Worm (Caenorhabditis elegans): ENCODE measurements around the gene Y67D2.2.

Y67D2.2 gene

DNA sequence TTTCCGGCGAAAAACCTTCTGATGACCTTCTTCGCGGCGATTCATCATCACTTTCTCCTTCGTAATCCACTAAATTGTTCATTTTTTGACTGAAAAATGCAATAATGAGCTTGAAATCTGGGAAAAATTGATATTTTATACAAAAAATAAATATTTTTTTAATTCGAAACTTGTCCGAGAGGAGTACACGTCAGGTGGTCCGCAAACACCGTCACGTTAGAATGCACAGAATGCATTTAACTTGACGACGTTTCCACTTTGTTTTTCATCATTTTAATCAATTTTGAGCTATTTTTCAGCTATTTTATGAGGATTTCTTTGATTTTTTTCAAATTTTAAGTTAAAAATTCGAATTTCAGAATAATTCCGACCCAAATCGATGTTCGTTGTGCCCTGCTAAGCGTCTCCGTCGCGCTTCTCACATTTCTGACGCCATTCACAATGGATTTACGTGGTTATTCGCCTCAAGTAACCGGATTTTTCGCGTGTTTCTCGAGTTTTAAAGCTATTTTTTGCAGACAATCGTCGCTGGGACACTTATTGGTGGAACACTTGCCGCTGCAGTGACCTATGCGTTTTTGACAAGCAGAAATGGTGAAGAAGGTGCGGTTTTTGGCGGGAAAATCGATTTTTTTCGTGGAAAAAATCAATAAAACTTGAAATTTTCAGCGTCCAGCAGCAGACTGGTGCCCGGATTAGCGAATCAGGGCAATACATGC lies at the start of gene Y67D2.2, which contains the start of gene eelo-1:
Gene Y67D2.2 (plus strand): TSS at position 360 of the 719 bp plus-strand sequence.
Gene eelo-1 (minus strand): TSS at position 89 of the 719 bp plus-strand sequence.
- no peak for TF ChIP-seq unc-62 (GFP tag; optimal IDR thresholded peaks at IDR 0.05)

DNA sequence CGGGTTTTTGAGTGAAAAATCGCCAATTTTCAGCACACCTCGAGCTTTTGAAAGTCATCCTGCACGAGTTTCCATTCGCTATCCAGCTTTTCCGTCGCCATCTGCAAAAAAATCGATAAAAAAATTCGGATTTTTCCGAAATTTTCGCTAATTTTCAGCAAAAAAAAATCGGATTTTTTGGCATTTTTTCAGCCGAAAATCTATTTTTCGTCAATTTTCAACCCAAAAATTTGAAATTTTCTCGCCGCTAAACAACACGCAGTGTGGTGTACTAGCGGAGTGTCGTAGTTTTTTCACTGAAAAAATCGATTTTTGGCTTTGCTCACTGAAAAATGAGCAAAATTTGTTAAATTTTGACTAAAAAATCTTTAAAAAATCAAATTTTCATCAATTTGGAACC lies 40.7 kb upstream of the Y67D2.2 start, which contains the start of gene tmem-120:
Gene tmem-120 (minus strand): TSS at position 101 of the 400 bp plus-strand sequence.
- no peak for TF ChIP-seq unc-62 (GFP tag; optimal IDR thresholded peaks at IDR 0.05)

DNA sequence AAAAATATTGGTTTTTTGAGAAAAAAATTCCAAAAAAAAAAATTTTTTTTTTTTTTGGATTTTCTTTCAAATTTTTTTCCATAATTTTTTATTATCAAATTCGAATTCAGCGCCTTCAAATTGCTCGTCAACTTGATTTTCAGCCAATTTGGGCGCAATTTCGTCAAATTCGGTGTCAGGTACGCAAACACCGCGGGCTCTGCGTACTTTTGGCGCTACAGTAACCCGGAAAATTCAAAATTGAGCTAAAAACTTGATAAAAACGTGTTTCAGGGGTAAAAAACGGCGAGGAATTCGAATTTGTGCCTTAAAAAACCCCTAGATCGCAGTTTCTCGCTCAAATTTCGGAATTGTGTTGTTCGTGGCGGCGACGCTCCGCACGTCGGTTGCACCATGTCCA lies 38.7 kb upstream of the Y67D2.2 start:
- TF ChIP-seq unc-62 (GFP tag; optimal IDR thresholded peaks at IDR 0.05): no peak

- no peak for TF ChIP-seq unc-62 (GFP tag; optimal IDR thresholded peaks at IDR 0.05)
Measured at ce11 chrIII:1528423-1528822, 30.2 kb upstream of the Y67D2.2 start.

DNA sequence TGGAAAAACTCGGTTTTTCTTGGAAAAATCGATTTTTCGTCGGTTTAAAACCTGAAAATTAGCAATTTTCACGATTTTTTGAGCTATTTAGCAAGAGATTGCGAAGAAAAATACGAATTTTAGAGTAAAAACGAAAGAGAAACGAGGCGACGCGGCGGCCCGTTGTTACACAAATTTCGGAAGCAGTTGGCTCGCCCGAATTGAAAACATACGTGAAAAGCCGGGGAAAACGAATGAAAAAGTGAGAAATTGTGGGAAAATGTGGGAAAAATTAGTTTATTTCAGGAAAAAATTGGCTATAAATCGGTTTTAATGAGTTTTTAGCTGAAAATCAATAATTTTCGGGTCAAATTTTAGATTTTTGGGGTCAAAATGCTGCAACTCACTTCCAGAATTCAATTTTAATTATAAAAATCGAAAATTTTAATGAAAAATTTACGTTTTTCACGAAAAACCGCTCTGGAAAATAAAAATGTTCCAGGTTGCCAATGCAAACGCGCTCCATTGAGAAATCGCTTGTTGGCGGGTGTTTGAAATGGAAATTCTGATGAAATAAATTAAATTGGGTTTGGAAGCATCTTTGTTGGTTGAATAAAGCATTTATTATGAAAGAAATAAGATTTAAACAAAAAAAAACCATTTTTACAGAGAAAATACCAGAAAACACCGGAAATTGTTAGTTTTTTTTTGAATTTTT lies 25.7 kb upstream of the Y67D2.2 start, which contains the start of gene snf-6:
Gene snf-6 (minus strand): TSS at position 51 of the 697 bp plus-strand sequence.
- TF ChIP-seq unc-62 (GFP tag; optimal IDR thresholded peaks at IDR 0.05): no peak

DNA sequence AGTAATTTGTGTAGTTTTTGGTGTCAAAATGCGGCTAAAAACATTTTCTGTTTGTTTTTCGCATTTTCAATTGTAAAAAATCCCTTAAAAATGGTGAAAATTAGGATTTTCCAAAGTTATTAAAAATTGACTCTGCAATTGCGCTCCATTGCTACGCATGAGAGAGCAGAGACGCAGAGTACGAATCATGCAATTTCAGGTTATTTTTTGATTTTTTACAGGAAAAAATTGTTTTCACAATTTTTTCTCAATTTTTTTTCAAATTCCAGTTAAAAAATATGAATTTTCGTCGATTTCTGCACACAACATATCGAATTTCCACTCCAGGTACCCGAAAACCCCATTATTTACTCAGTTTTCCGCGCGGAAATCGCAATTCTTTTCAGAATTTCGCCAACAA lies 25.0 kb upstream of the Y67D2.2 start, which contains the start of gene mtg-1:
Gene mtg-1 (plus strand): TSS at position 160 of the 400 bp plus-strand sequence.
- no peak for TF ChIP-seq unc-62 (GFP tag; optimal IDR thresholded peaks at IDR 0.05)

DNA sequence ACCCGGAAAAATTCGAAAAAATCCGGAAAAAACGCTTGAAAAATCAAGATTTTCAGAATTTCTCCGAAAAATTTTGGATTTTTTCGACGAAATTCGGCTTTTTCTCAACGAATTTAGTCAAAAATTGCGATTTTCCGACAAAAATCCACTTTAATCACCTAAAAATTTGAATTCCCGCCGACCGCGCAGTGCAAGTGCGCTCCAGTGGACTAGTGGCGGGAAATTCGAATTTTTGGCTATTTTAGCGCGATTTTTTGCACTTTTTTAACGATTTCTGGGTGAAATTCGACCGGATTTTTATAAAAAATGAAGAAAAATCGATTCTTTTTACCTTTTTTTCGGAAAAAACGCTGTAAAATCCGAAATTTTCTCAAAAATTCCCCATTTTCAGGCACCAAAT lies 24.2 kb upstream of the Y67D2.2 start:
- no peak for TF ChIP-seq unc-62 (GFP tag; optimal IDR thresholded peaks at IDR 0.05)

DNA sequence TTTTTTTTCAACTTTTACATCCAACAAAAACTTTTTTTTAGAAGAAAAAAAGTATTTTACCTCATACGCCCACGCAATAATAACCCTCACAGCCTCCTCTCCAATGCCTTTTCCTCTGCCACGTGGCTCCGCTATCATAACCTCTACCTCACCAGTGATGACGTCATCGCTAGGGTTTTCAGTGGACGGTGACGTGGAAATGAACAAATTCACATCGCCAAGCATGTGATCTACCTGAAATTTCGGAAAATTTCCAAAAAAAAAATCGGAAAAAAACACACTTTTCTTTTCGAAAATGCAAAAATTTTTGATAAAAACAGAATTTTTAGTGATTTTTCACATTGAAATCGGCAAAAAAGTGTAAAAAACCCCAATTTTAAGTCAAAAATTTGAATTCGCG lies 19.2 kb upstream of the Y67D2.2 start:
- no peak for TF ChIP-seq unc-62 (GFP tag; optimal IDR thresholded peaks at IDR 0.05)

- TF ChIP-seq unc-62 (GFP tag; optimal IDR thresholded peaks at IDR 0.05): no peak
Measured at ce11 chrIII:1540100-1540695, 18.4 kb upstream of the Y67D2.2 start, which contains the start of the genes Y67D2.5 and cisd-3.2. TSS of gene Y67D2.5 (minus strand) at chrIII:1540244. TSS of gene cisd-3.2 (plus strand) at chrIII:1540493.

DNA sequence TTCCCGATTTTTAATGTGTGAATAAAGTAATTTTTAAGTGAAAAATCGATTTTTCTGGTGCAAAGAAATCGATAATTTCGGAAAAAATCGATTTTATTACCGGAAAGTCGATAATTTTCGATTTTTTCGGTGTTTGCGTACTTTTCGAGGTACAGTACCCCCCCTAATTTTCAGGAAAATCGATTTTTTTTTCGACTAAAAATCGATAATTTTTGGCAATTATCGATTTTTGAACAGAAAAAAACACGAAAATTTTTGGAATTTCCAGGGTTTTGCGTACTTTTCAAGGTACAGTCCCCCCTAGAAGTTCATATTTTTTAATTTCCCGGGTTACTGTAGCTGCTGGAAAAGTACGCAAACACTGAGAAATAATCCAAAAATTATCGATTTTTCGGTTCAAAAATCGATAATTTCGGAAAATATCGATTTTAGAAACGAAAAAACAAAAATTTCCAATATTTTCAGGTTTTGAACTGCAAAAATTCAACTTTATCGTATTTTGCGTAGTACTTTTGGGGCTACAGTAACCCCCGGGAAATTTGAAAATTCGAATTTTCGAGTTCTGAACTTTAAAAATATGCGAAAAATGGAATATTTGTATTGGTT lies 15.1 kb upstream of the Y67D2.2 start:
- no peak for TF ChIP-seq unc-62 (GFP tag; optimal IDR thresholded peaks at IDR 0.05)

- no peak for TF ChIP-seq unc-62 (GFP tag; optimal IDR thresholded peaks at IDR 0.05)
Measured at ce11 chrIII:1554347-1554746, 4.3 kb upstream of the Y67D2.2 start, which contains the start of gene ddx-35. TSS of gene ddx-35 (minus strand) at chrIII:1554447.

DNA sequence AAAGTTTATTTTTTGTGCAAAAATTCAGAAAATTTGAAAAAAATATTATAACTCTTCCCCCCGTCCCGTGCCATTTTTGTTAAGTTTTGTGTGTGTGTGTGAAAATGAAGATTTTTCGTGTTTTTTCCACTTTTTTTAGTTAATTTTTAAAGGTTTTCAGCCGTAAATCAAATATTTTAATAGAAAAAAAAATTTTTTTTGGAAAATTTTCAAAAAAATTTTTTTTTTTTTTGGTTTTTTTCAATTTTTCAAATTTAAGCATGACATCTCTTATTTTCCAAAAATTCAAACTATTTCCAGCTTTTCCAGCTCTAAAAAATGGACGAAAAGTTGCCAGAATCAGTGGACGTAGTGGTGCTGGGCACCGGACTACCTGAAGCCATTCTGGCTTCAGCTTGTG lies 11.4 kb downstream of the Y67D2.2 start, which contains the start of gene rep-1:
Gene rep-1 (plus strand): TSS at position 301 of the 400 bp plus-strand sequence.
- no peak for TF ChIP-seq unc-62 (GFP tag; optimal IDR thresholded peaks at IDR 0.05)

DNA sequence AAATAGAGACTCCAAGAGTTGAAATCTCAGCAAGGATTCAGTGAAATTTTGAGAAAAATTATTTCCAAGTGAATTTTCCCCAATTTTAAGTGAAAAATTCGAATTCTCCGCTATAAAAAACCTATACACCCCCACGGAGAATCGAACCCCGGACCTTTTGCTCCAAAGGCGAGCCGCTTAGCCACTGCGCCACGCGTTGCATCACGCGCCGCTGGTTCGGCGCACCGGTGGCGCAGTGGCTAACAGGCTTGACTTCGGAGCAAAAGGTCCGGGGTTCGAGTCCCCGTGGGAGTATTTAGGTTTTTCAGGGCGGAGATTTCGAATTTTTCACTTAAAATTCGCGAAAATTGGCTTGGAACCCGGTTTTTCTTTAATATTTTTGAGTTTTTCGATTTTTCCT lies 17.1 kb downstream of the Y67D2.2 start:
- TF ChIP-seq unc-62 (GFP tag; optimal IDR thresholded peaks at IDR 0.05): no peak

ce11 chrIII:1576451-1576850 lies 17.9 kb downstream of the Y67D2.2 start, which contains the start of gene Y22D7AL.7:
TSS of gene Y22D7AL.7 (plus strand) at chrIII:1576751.
- TF ChIP-seq unc-62 (GFP tag; optimal IDR thresholded peaks at IDR 0.05): no peak

ce11 chrIII:1578566-1578965 lies 20.0 kb downstream of the Y67D2.2 start:
- TF ChIP-seq unc-62 (GFP tag; optimal IDR thresholded peaks at IDR 0.05): no peak

DNA sequence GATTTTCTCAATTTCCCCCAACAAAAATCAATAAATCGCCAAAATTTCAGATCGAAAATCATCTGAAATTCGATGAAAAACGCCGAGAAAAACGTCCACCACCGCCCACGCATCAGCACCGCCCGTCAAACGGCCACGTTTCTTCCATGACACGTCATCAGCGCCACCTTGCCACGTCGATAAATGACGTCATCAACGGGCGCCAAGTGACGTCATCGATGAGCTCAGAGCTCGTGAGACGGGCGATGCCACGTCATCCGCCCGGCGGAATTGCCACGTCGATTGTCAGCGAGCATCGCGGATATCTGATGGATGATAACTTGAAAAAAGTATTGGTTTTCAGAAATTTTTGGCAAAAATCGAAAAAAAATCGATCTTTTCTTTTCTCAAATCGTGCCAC lies 20.4 kb downstream of the Y67D2.2 start:
- no peak for TF ChIP-seq unc-62 (GFP tag; optimal IDR thresholded peaks at IDR 0.05)
